Fruit fly (Drosophila melanogaster) whole organism, adult: ENCODE data around the gene CG8840.

ENCODE experiments used
- CG11617 ChIP-seq: fragments of 200-800 bp; sonication (Bioruptor generic); optimal IDR thresholded peaks from 2 replicates; lab custom pipeline; 2017; ENCODE audit warnings: mild to moderate bottlenecking, missing biosample characterization, missing genetic modification reagents, missing genetic modification characterization
- CG12768 ChIP-seq: fragments of 200-800 bp; sonication (Bioruptor generic); optimal IDR thresholded peaks from 2 replicates; lab custom pipeline; 2017; ENCODE audit warnings: missing biosample characterization, missing genetic modification characterization, mild to moderate bottlenecking, moderate library complexity, missing genetic modification reagents
- CG14711 ChIP-seq: fragments of 200-800 bp; sonication (Bioruptor generic); optimal IDR thresholded peaks from 2 replicates; lab custom pipeline; 2018; ENCODE audit warnings: missing biosample characterization, mild to moderate bottlenecking, missing genetic modification characterization, moderate library complexity
- CG33017 ChIP-seq: fragments of 200-800 bp; sonication (Bioruptor generic); optimal IDR thresholded peaks from 2 replicates; lab custom pipeline; 2018; ENCODE audit warnings: missing biosample characterization, mild to moderate bottlenecking, missing genetic modification characterization, moderate library complexity
- CG7045 ChIP-seq: fragments of 200-800 bp; sonication (Bioruptor generic); optimal IDR thresholded peaks from 2 replicates; lab custom pipeline; 2017; ENCODE audit warnings: missing biosample characterization, mild to moderate bottlenecking, missing genetic modification characterization
- CG7101 ChIP-seq: fragments of 200-800 bp; sonication (Bioruptor generic); optimal IDR thresholded peaks from 2 replicates; lab custom pipeline; 2018; ENCODE audit warnings: missing biosample characterization, mild to moderate bottlenecking, missing genetic modification characterization, moderate library complexity
- Clk ChIP-seq: fragments of 200-800 bp; sonication (Bioruptor generic); optimal IDR thresholded peaks from 2 replicates; lab custom pipeline; 2017; ENCODE audit warnings: missing biosample characterization, missing genetic modification characterization
- bab1 ChIP-seq: fragments of 200-800 bp; sonication (Bioruptor generic); optimal IDR thresholded peaks from 3 replicates; lab custom pipeline; 2019; ENCODE audit warnings: missing biosample characterization, mild to moderate bottlenecking, missing genetic modification characterization, moderate library complexity
- cic ChIP-seq: fragments of 200-800 bp; sonication (Bioruptor generic); optimal IDR thresholded peaks from 2 replicates; lab custom pipeline; 2017; ENCODE audit warnings: missing biosample characterization, mild to moderate bottlenecking, missing genetic modification characterization, moderate library complexity
- cnc ChIP-seq, 2 experiments: fragments of >200 bp; optimal IDR thresholded peaks; 2 replicates each; lab custom pipeline; 2017
- ovo ChIP-seq: fragments of 200-800 bp; sonication (Bioruptor generic); optimal IDR thresholded peaks from 2 replicates; lab custom pipeline; 2016; ENCODE audit warnings: missing biosample characterization, missing genetic modification characterization
- pad ChIP-seq: fragments of 200-800 bp; sonication (Bioruptor generic); optimal IDR thresholded peaks from 3 replicates; lab custom pipeline; 2017; ENCODE audit warnings: missing biosample characterization, missing genetic modification characterization, mild to moderate bottlenecking, moderate library complexity, missing genetic modification reagents

- TF ChIP-seq Clk (GFP tag; lab: Kevin White, UChicago) (no peak), CG7101 (tag; lab: Kevin White, UChicago) (no peak), CG33017 (tag; lab: Kevin White, UChicago) (no peak), CG12768 (GFP tag; lab: Kevin White, UChicago) (no peak), cnc (optimal IDR thresholded peaks at IDR 0.05; lab: Kevin White, UChicago) (no peak), bab1 (GFP tag; lab: Kevin White, UChicago) (no peak), ovo (no peak), cic (GFP tag; lab: Kevin White, UChicago) (no peak), CG14711 (no peak), pad (GFP tag; lab: Kevin White, UChicago) (no peak), CG7045 (GFP tag; lab: Kevin White, UChicago) (no peak), CG11617 (GFP tag; lab: Kevin White, UChicago) (no peak)
These were observed 35.3 kb downstream of the CG8840 start, which contains the start of gene CG2772 for dm6 chr2L:3445655-3446054.
